Worm (Caenorhabditis elegans): ENCODE measurements around the gene T13C2.2.

- TF ChIP-seq him-1 (tag; optimal IDR thresholded peaks at IDR 0.05) (peak; percentile 80), W03F9.2 (tag; optimal IDR thresholded peaks at IDR 0.05) (no peak), dao-5 (tag; optimal IDR thresholded peaks at IDR 0.05) (no peak)
Observed at ce11 chrII:6808539-6808938, 16.5 kb downstream of the T13C2.2 start.

Measured in whole organism, L4/young adult.